Worm (Caenorhabditis elegans) whole organism, young adult: Measurements from ENCODE around the gene vps-50.

Source experiments
- F52B5.7 ChIP-seq: sonication (generic microtip); optimal IDR thresholded peaks from 2 replicates; lab custom pipeline; 2016; ENCODE audit warnings: mild to moderate bottlenecking, missing genetic modification characterization, missing compliant biosample characterization
- ama-1 ChIP-seq, 3 experiments: fragments of 150-350 bp in 1 of 3; sonication (generic microtip) in 2 of 3; optimal IDR thresholded peaks; 2 replicates each; lab custom pipeline; 2014 to 2018; ENCODE audit warnings: missing biosample characterization in 2 of 3, missing genetic modification characterization in 2 of 3, missing genetic modification reagents in 2 of 3
- aptf-3 ChIP-seq: fragments of 200-800 bp; sonication (Bioruptor generic); IDR thresholded peaks from 2 replicates; pipeline ENCODE4 v1.3.6; 2022; ENCODE audit warnings: missing genetic modification characterization, missing compliant biosample characterization
- cebp-1 ChIP-seq, 2 experiments: fragments of 200-800 bp in 1 of 2; sonication (Bioruptor generic) in 1 of 2; sonication (generic microtip) in 1 of 2; IDR thresholded peaks in 1 of 2; optimal IDR thresholded peaks in 1 of 2; 2 replicates each; pipeline versions ENCODE4 v1.3.6 to Lab custom; 2017 to 2022; ENCODE audit warnings: missing compliant biosample characterization in 2 of 2, missing genetic modification characterization in 2 of 2, mild to moderate bottlenecking in 1 of 2, missing genetic modification reagents in 1 of 2, moderate library complexity in 1 of 2
- ceh-40 ChIP-seq: fragments of 200-800 bp; sonication (Bioruptor generic); IDR thresholded peaks from 2 replicates; pipeline ENCODE4 v1.3.6; 2022; ENCODE audit warnings: missing genetic modification characterization, missing compliant biosample characterization
- lin-35 ChIP-seq, 3 experiments: fragments of 150-350 bp in 2 of 3; sonication (generic microtip) in 1 of 3; optimal IDR thresholded peaks; 2 replicates each; lab custom pipeline; 2014 to 2018; ENCODE audit warnings: missing biosample characterization in 3 of 3, missing genetic modification characterization in 3 of 3, missing genetic modification reagents in 3 of 3
- madf-6 ChIP-seq: fragments of 200-800 bp; sonication (Bioruptor generic); IDR thresholded peaks from 2 replicates; pipeline ENCODE4 v1.3.6; 2022; ENCODE audit warnings: missing genetic modification reagents, missing genetic modification characterization, missing compliant biosample characterization
- mxl-1 ChIP-seq: sonication (generic microtip); optimal IDR thresholded peaks from 2 replicates; lab custom pipeline; 2016; ENCODE audit warnings: missing genetic modification characterization, missing compliant biosample characterization
- nhr-179 ChIP-seq: sonication (generic microtip); optimal IDR thresholded peaks from 2 replicates; lab custom pipeline; 2016; ENCODE audit warnings: mild to moderate bottlenecking, missing genetic modification characterization, missing compliant biosample characterization
- rpc-1 ChIP-seq, 2 experiments: fragments of 150-350 bp in 1 of 2; sonication (generic microtip) in 1 of 2; optimal IDR thresholded peaks; 2 replicates each; lab custom pipeline; 2014 to 2018; ENCODE audit warnings: missing biosample characterization in 1 of 2, missing genetic modification characterization in 1 of 2, missing genetic modification reagents in 1 of 2, missing genotype in 1 of 2
- sea-2 ChIP-seq: fragments of 200-800 bp; sonication (Bioruptor generic); IDR thresholded peaks from 2 replicates; pipeline ENCODE4 v1.3.6; 2022; ENCODE audit warnings: missing genetic modification characterization, missing compliant biosample characterization
- unc-62 ChIP-seq: fragments of 150-350 bp; optimal IDR thresholded peaks from 2 replicates; lab custom pipeline; 2014; ENCODE audit warnings: missing biosample characterization, missing genetic modification reagents, missing genetic modification characterization

ce11 chrIII:10903009-10903609 is 34.1 kb downstream of the vps-50 start:
- TF ChIP-seq ceh-40 (GFP tag; lab: Robert Waterston, UW) (no peak), madf-6 (no peak), nhr-179 (tag; lab: Kevin White, UChicago) (no peak), aptf-3 (GFP tag; lab: Robert Waterston, UW) (no peak), sea-2 (GFP tag; lab: Robert Waterston, UW) (no peak), unc-62 (GFP tag; lab: Kevin White, UChicago) (no peak), F52B5.7 (tag; lab: Kevin White, UChicago) (no peak), mxl-1 (tag; lab: Kevin White, UChicago) (no peak), ama-1 (optimal IDR thresholded peaks at IDR 0.05; lab: Kevin White, UChicago) (no peak), ama-1 (GFP tag; optimal IDR thresholded peaks at IDR 0.05; lab: Kevin White, UChicago) (no peak), rpc-1 (optimal IDR thresholded peaks at IDR 0.05; lab: Kevin White, UChicago) (no peak), rpc-1 (tag; optimal IDR thresholded peaks at IDR 0.05; lab: Kevin White, UChicago) (no peak), cebp-1 (GFP tag; IDR thresholded peaks at IDR 0.05; lab: Robert Waterston, UW) (no peak), cebp-1 (tag; optimal IDR thresholded peaks at IDR 0.05; lab: Kevin White, UChicago) (no peak), lin-35 (GFP tag; optimal IDR thresholded peaks at IDR 0.05; lab: Kevin White, UChicago) (no peak)
